Worm (Caenorhabditis elegans): ENCODE data around the gene H08M01.1.

DNA sequence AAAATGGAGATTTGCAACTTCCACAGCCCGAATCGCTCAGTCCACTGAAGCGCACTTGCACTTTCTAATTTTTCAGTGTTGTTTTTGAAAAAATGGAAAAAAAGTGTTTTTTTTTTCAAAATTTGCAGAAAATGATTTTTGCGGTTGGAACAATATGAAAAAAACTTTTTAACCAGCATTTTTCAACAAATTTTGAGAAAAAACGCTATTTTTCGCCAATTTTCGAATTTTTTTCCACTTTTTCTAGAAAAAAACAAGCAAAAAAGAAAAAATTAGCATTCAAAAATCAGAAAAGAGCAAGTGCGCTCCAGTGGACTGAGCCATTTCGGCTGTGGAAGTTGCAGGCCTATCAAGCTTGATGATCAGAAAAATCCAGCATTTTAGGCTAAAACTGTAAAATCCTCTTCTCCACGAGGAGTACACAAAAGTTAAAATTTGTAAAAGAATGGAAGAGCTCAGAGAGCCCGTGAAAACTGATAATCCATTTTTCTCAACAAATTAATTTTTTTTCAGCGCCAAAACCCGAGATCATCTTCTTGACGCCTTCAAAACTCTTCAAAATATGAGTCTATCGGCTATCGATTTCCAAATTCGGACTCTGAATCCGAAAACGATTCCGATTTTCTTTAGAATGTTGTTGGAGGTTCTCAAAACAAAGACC lies 40.8 kb downstream of the H08M01.1 start:
- TF ChIP-seq M03D4.4 (tag; optimal IDR thresholded peaks at IDR 0.05) = no peak
- TF ChIP-seq ham-2 (GFP tag; optimal IDR thresholded peaks at IDR 0.05) = no peak
- TF ChIP-seq nhr-28 (tag; optimal IDR thresholded peaks at IDR 0.05) = no peak
- no peak for TF ChIP-seq ces-1 (GFP tag; optimal IDR thresholded peaks at IDR 0.05)
- no peak for TF ChIP-seq snpc-4 (tag; optimal IDR thresholded peaks at IDR 0.05)
- TF ChIP-seq lsy-2 (tag; optimal IDR thresholded peaks at IDR 0.05) = no peak
- TF ChIP-seq unc-39 (tag; optimal IDR thresholded peaks at IDR 0.05) = no peak
- no peak for TF ChIP-seq mls-2 (tag; optimal IDR thresholded peaks at IDR 0.05)
- TF ChIP-seq lin-13 (tag; optimal IDR thresholded peaks at IDR 0.05) = no peak

All from whole organism, mixed stage, embryonic.